Fruit fly (Drosophila melanogaster) whole organism, embryonic: ENCODE data around the gene CG6966.

Experiments used
- Ada2b ChIP-seq: fragments of 200-800 bp; sonication (Bioruptor generic); IDR thresholded peaks from 2 replicates; pipeline ENCODE4 v1.3.6; 2022; ENCODE audit warnings: missing biosample characterization, missing genetic modification characterization
- Aef1 ChIP-seq: fragments of 200-800 bp; sonication (Bioruptor generic); IDR thresholded peaks from 3 replicates; pipeline ENCODE4 v1.3.6; 2022; ENCODE audit warnings: missing biosample characterization, missing genetic modification characterization
- CG1024 ChIP-seq: fragments of 200-800 bp; sonication (Bioruptor generic); IDR thresholded peaks from 2 replicates; pipeline ENCODE4 v1.3.6; 2022; ENCODE audit warnings: missing biosample characterization, missing genetic modification characterization
- CG12219 ChIP-seq: fragments of 200-800 bp; sonication (Bioruptor generic); optimal IDR thresholded peaks from 3 replicates; lab custom pipeline; 2018; ENCODE audit warnings: missing biosample characterization, mild to moderate bottlenecking, missing genetic modification characterization
- CG1233 ChIP-seq: fragments of 200-800 bp; sonication (Bioruptor generic); optimal IDR thresholded peaks from 4 replicates; lab custom pipeline; 2018; ENCODE audit warnings: missing biosample characterization, mild to moderate bottlenecking, missing genetic modification characterization
- CG14014 ChIP-seq: fragments of 200-800 bp; sonication (Bioruptor generic); IDR thresholded peaks from 2 replicates; pipeline ENCODE4 v1.3.6; 2022; ENCODE audit warnings: missing biosample characterization, missing genetic modification characterization
- CG1647 ChIP-seq: fragments of 200-800 bp; sonication (Bioruptor generic); optimal IDR thresholded peaks from 3 replicates; lab custom pipeline; 2016; ENCODE audit warnings: missing biosample characterization, missing genetic modification characterization
- CG17359 ChIP-seq: fragments of 200-800 bp; sonication (Bioruptor generic); optimal IDR thresholded peaks from 3 replicates; lab custom pipeline; 2018; ENCODE audit warnings: missing biosample characterization, mild to moderate bottlenecking, missing genetic modification characterization, moderate library complexity
- CG2116 ChIP-seq: fragments of 200-800 bp; sonication (Bioruptor generic); optimal IDR thresholded peaks from 3 replicates; lab custom pipeline; 2018; ENCODE audit warnings: missing biosample characterization, mild to moderate bottlenecking, missing genetic modification characterization
- CG33213 ChIP-seq: fragments of 200-800 bp; sonication (Bioruptor generic); optimal IDR thresholded peaks from 3 replicates; lab custom pipeline; 2016; ENCODE audit warnings: missing biosample characterization, missing genetic modification characterization
- CG34376 ChIP-seq: fragments of 200-800 bp; sonication (Bioruptor generic); optimal IDR thresholded peaks from 2 replicates; lab custom pipeline; 2018; ENCODE audit warnings: missing biosample characterization, mild to moderate bottlenecking, missing genetic modification characterization
- CG4404 ChIP-seq: fragments of 200-800 bp; sonication (Bioruptor generic); IDR thresholded peaks from 2 replicates; pipeline ENCODE4 v1.3.6; 2022; ENCODE audit warnings: missing biosample characterization, missing genetic modification characterization
- CG4424 ChIP-seq: fragments of 200-800 bp; sonication (Bioruptor generic); optimal IDR thresholded peaks from 3 replicates; lab custom pipeline; 2016; ENCODE audit warnings: missing biosample characterization, missing genetic modification characterization
- CG4854 ChIP-seq: fragments of 200-800 bp; sonication (Bioruptor generic); optimal IDR thresholded peaks from 2 replicates; lab custom pipeline; 2016; ENCODE audit warnings: missing biosample characterization, missing genetic modification characterization, inconsistent platforms
- CG6765 ChIP-seq: fragments of 200-800 bp; sonication (Bioruptor generic); optimal IDR thresholded peaks from 3 replicates; lab custom pipeline; 2017; ENCODE audit warnings: missing biosample characterization, mild to moderate bottlenecking, missing genetic modification characterization
- CG6791 ChIP-seq: fragments of 200-800 bp; sonication (Bioruptor generic); IDR thresholded peaks from 3 replicates; pipeline ENCODE4 v1.3.6; 2022; ENCODE audit warnings: missing biosample characterization, missing genetic modification characterization; ENCODE audit not compliant: partially characterized antibody
- CG9437 ChIP-seq: fragments of 200-800 bp; sonication (Bioruptor generic); optimal IDR thresholded peaks from 2 replicates; lab custom pipeline; 2018; ENCODE audit warnings: missing biosample characterization, mild to moderate bottlenecking, missing genetic modification characterization
- CG9797 ChIP-seq: fragments of 200-800 bp; sonication (Bioruptor generic); optimal IDR thresholded peaks from 3 replicates; lab custom pipeline; 2018; ENCODE audit warnings: missing biosample characterization, mild to moderate bottlenecking, missing genetic modification characterization
- CG9817 ChIP-seq: fragments of 200-800 bp; sonication (Bioruptor generic); optimal IDR thresholded peaks from 2 replicates; lab custom pipeline; 2018; ENCODE audit warnings: missing biosample characterization, mild to moderate bottlenecking, missing genetic modification characterization, moderate library complexity
- CG9876 ChIP-seq: fragments of 200-800 bp; sonication (Bioruptor generic); optimal IDR thresholded peaks from 2 replicates; lab custom pipeline; 2016; ENCODE audit warnings: missing biosample characterization, missing genetic modification characterization
- E2f2 ChIP-seq: fragments of 200-800 bp; sonication (Bioruptor generic); IDR thresholded peaks from 2 replicates; pipeline ENCODE4 v1.3.6; 2022; ENCODE audit warnings: missing biosample characterization, missing genetic modification characterization
- Hr51 ChIP-seq, 2 experiments: fragments of 200-800 bp; sonication (Bioruptor generic); optimal IDR thresholded peaks; 2 replicates in 1 of 2; 3 replicates in 1 of 2; lab custom pipeline; 2016 to 2018; ENCODE audit warnings: missing biosample characterization in 2 of 2, missing genetic modification characterization in 2 of 2, mild to moderate bottlenecking in 1 of 2, moderate library complexity in 1 of 2
- Lpt ChIP-seq: fragments of >200 bp; optimal IDR thresholded peaks from 2 replicates; lab custom pipeline; 2018; ENCODE audit warnings: missing biosample characterization, missing genetic modification characterization
- Nf-YB ChIP-seq: fragments of 200-800 bp; sonication (Bioruptor generic); optimal IDR thresholded peaks from 3 replicates; lab custom pipeline; 2019; ENCODE audit warnings: missing biosample characterization, mild to moderate bottlenecking, missing genetic modification characterization, moderate library complexity
- Ptx1 ChIP-seq: fragments of 200-800 bp; sonication (Bioruptor generic); IDR thresholded peaks from 2 replicates; pipeline ENCODE4 v1.3.6; 2022; ENCODE audit warnings: missing biosample characterization, missing genetic modification characterization
- Scr ChIP-seq: fragments of 200-800 bp; sonication (Bioruptor generic); IDR thresholded peaks from 2 replicates; pipeline ENCODE4 v1.3.6; 2022; ENCODE audit warnings: missing biosample characterization, missing genetic modification characterization; ENCODE audit not compliant: partially characterized antibody
- Sox102F ChIP-seq: fragments of 200-800 bp; sonication (Bioruptor generic); optimal IDR thresholded peaks from 2 replicates; lab custom pipeline; 2018; ENCODE audit warnings: missing biosample characterization, mild to moderate bottlenecking, missing genetic modification characterization, moderate library complexity
- Trl ChIP-seq, 3 experiments: fragments of >200 bp in 2 of 3; fragments of 200-800 bp in 1 of 3; sonication (Bioruptor generic) in 1 of 3; optimal IDR thresholded peaks; 2 replicates in 1 of 3; 3 replicates in 2 of 3; lab custom pipeline; 2016 to 2017; ENCODE audit warnings: missing biosample characterization in 1 of 3, missing genetic modification characterization in 1 of 3
- ase ChIP-seq: fragments of 200-800 bp; sonication (Bioruptor generic); IDR thresholded peaks from 3 replicates; pipeline ENCODE4 v1.3.6; 2022; ENCODE audit warnings: missing biosample characterization, missing genetic modification characterization
- bowl ChIP-seq: fragments of 200-800 bp; sonication (Bioruptor generic); IDR thresholded peaks from 2 replicates; pipeline ENCODE4 v1.3.6; 2022; ENCODE audit warnings: missing biosample characterization, missing genetic modification characterization
- croc ChIP-seq: fragments of 200-800 bp; sonication (Bioruptor generic); conservative IDR thresholded peaks from 3 replicates; pipeline ENCODE4 v1.3.6; 2022; ENCODE audit warnings: missing biosample characterization, missing genetic modification characterization
- dan ChIP-seq: fragments of 200-800 bp; sonication (Bioruptor generic); IDR thresholded peaks from 2 replicates; pipeline ENCODE4 v1.3.6; 2022; ENCODE audit warnings: missing biosample characterization, missing genetic modification characterization
- ems ChIP-seq: fragments of 200-800 bp; sonication (Bioruptor generic); optimal IDR thresholded peaks from 3 replicates; lab custom pipeline; 2016; ENCODE audit warnings: missing biosample characterization, missing genetic modification characterization
- fd64A ChIP-seq: fragments of 200-800 bp; sonication (Bioruptor generic); optimal IDR thresholded peaks from 3 replicates; lab custom pipeline; 2018; ENCODE audit warnings: missing biosample characterization, mild to moderate bottlenecking, missing genetic modification characterization
- gcm ChIP-seq: fragments of 200-800 bp; sonication (Bioruptor generic); optimal IDR thresholded peaks from 2 replicates; lab custom pipeline; 2019; ENCODE audit warnings: missing biosample characterization, mild to moderate bottlenecking, missing genetic modification characterization, moderate library complexity
- grau ChIP-seq: fragments of 200-800 bp; optimal IDR thresholded peaks from 3 replicates; lab custom pipeline; 2019; ENCODE audit warnings: missing biosample characterization, mild to moderate bottlenecking, missing genetic modification characterization, moderate library complexity
- kay ChIP-seq: fragments of 200-800 bp; sonication (Bioruptor generic); optimal IDR thresholded peaks from 2 replicates; lab custom pipeline; 2016; ENCODE audit warnings: missing biosample characterization, missing genetic modification characterization
- lab ChIP-seq: fragments of 200-800 bp; sonication (Bioruptor generic); optimal IDR thresholded peaks from 3 replicates; lab custom pipeline; 2017; ENCODE audit warnings: missing biosample characterization, missing genetic modification characterization, mild to moderate bottlenecking, moderate library complexity, missing genetic modification reagents
- lov ChIP-seq, 2 experiments: fragments of 200-800 bp in 1 of 2; fragments of >200 bp in 1 of 2; sonication (Bioruptor generic) in 1 of 2; IDR thresholded peaks in 1 of 2; optimal IDR thresholded peaks in 1 of 2; 2 replicates in 1 of 2; 3 replicates in 1 of 2; pipeline versions ENCODE4 v1.3.6 to Lab custom; 2017 to 2022; ENCODE audit warnings: missing biosample characterization in 1 of 2, missing genetic modification characterization in 1 of 2
- mam ChIP-seq: fragments of 200-800 bp; sonication (Bioruptor generic); optimal IDR thresholded peaks from 3 replicates; lab custom pipeline; 2016; ENCODE audit warnings: missing biosample characterization, missing genetic modification characterization
- nmo ChIP-seq: fragments of 200-800 bp; sonication (Bioruptor generic); optimal IDR thresholded peaks from 2 replicates; lab custom pipeline; 2018; ENCODE audit warnings: missing biosample characterization, mild to moderate bottlenecking, missing genetic modification characterization, moderate library complexity
- peb ChIP-seq: fragments of 200-800 bp; sonication (Bioruptor generic); IDR thresholded peaks from 2 replicates; pipeline ENCODE4 v1.3.6; 2022; ENCODE audit warnings: missing biosample characterization, missing genetic modification characterization
- pho ChIP-seq: fragments of 200-800 bp; sonication (Bioruptor generic); optimal IDR thresholded peaks from 2 replicates; lab custom pipeline; 2016; ENCODE audit warnings: missing biosample characterization, missing genetic modification characterization
- pum ChIP-seq: fragments of 200-800 bp; sonication (Bioruptor generic); optimal IDR thresholded peaks from 2 replicates; lab custom pipeline; 2016; ENCODE audit warnings: missing biosample characterization, missing genetic modification characterization
- shn ChIP-seq: fragments of 200-800 bp; sonication (Bioruptor generic); optimal IDR thresholded peaks from 3 replicates; lab custom pipeline; 2016; ENCODE audit warnings: missing biosample characterization, missing genetic modification characterization
- sqz ChIP-seq: fragments of 200-800 bp; sonication (Bioruptor generic); optimal IDR thresholded peaks from 3 replicates; lab custom pipeline; 2018; ENCODE audit warnings: missing biosample characterization, mild to moderate bottlenecking, missing genetic modification characterization
- tup ChIP-seq: fragments of 200-800 bp; sonication (Bioruptor generic); optimal IDR thresholded peaks from 2 replicates; lab custom pipeline; 2016; ENCODE audit warnings: missing biosample characterization, mild to moderate bottlenecking, missing genetic modification characterization, moderate library complexity
- twi ChIP-seq: fragments of 200-800 bp; optimal IDR thresholded peaks from 2 replicates; lab custom pipeline; 2019; ENCODE audit warnings: missing biosample characterization, mild to moderate bottlenecking, missing genetic modification characterization, moderate library complexity
- tx ChIP-seq: fragments of 200-800 bp; sonication (Bioruptor generic); optimal IDR thresholded peaks from 2 replicates; lab custom pipeline; 2016; ENCODE audit warnings: missing biosample characterization, missing genetic modification characterization
- vnd ChIP-seq: fragments of 200-800 bp; sonication (Bioruptor generic); IDR thresholded peaks from 3 replicates; pipeline ENCODE4 v1.3.6; 2022; ENCODE audit warnings: missing biosample characterization, missing genetic modification characterization; ENCODE audit not compliant: partially characterized antibody

Gene CG6966

dm6 chr3R:15131677-15132076, 36.2 kb upstream of the CG6966 start, which contains the start of gene CG42788 (continued):
- TF ChIP-seq CG4854 (GFP tag; lab: Kevin White, UChicago) (peak; percentile 5), gcm (GFP tag; lab: Kevin White, UChicago) (peak; percentile 77), lab (GFP tag; lab: Kevin White, UChicago) (peak; percentile 67), Ada2b (GFP tag; lab: Robert Waterston, UW) (no peak), dan (GFP tag; lab: Robert Waterston, UW) (no peak), twi (peak; percentile 39), CG17359 (tag; lab: Kevin White, UChicago) (peak; percentile 29), fd64A (GFP tag; lab: Kevin White, UChicago) (peak; percentile 11), CG12219 (GFP tag; lab: Kevin White, UChicago) (peak; percentile 61), CG1024 (no peak), CG9437 (GFP tag; lab: Kevin White, UChicago) (peak; percentile 39), CG1647 (GFP tag; lab: Kevin White, UChicago) (peak; percentile 70), CG4404 (no peak), Aef1 (no peak), mam (GFP tag; lab: Kevin White, UChicago) (peak; percentile 53), Nf-YB (GFP tag; lab: Kevin White, UChicago) (peak; percentile 52), Sox102F (GFP tag; lab: Kevin White, UChicago) (peak; percentile 46), pho (GFP tag; lab: Kevin White, UChicago) (peak; percentile 84), kay (GFP tag; lab: Kevin White, UChicago) (peak; percentile 54), CG6791 (no peak), CG2116 (peak; percentile 89), CG6765 (GFP tag; lab: Kevin White, UChicago) (no peak), Scr (GFP tag; lab: Robert Waterston, UW) (no peak), pum (GFP tag; lab: Kevin White, UChicago) (no peak), Hr51 (GFP tag; optimal IDR thresholded peaks at IDR 0.05; lab: Kevin White, UChicago) (peak; percentile 46 to 86), Ptx1 (GFP tag; lab: Robert Waterston, UW) (no peak), lov (optimal IDR thresholded peaks at IDR 0.05; lab: Kevin White, UChicago) (no peak), lov (GFP tag; IDR thresholded peaks at IDR 0.05; lab: Robert Waterston, UW) (no peak), E2f2 (GFP tag; lab: Robert Waterston, UW) (no peak), CG9817 (tag; lab: Kevin White, UChicago) (peak; percentile 10), Trl (optimal IDR thresholded peaks at IDR 0.05; lab: Kevin White, UChicago) (no peak), Trl (GFP tag; optimal IDR thresholded peaks at IDR 0.05; lab: Kevin White, UChicago) (peak; percentile 48), CG9876 (GFP tag; lab: Kevin White, UChicago) (peak; percentile 57), nmo (peak; percentile 68), shn (GFP tag; lab: Kevin White, UChicago) (peak; percentile 76), CG4424 (GFP tag; lab: Kevin White, UChicago) (peak; percentile 16), grau (tag; lab: Kevin White, UChicago) (peak; percentile 63), croc (GFP tag; lab: Robert Waterston, UW) (no peak), ase (GFP tag; lab: Robert Waterston, UW) (no peak), sqz (peak; percentile 46), CG33213 (GFP tag; lab: Kevin White, UChicago) (peak; percentile 84), tx (peak; percentile 55), peb (no peak), vnd (GFP tag; lab: Robert Waterston, UW) (no peak), CG1233 (GFP tag; lab: Kevin White, UChicago) (no peak), ems (GFP tag; lab: Kevin White, UChicago) (peak; percentile 70), Lpt (GFP tag; lab: Kevin White, UChicago) (no peak), bowl (GFP tag; lab: Robert Waterston, UW) (no peak), CG9797 (GFP tag; lab: Kevin White, UChicago) (peak; percentile 40), CG34376 (GFP tag; lab: Kevin White, UChicago) (peak; percentile 65), CG14014 (no peak), tup (GFP tag; lab: Kevin White, UChicago) (no peak)
